Fruit fly (Drosophila melanogaster) whole organism, prepupa: Measurements from ENCODE around the gene CG13056.

Experiments used
- CG11294 ChIP-seq: fragments of 200-800 bp; sonication (Bioruptor generic); IDR thresholded peaks from 2 replicates; pipeline ENCODE4 v1.3.6; 2022; ENCODE audit warnings: missing biosample characterization, missing genetic modification characterization
- CG11762 ChIP-seq: fragments of 200-800 bp; sonication (Bioruptor generic); optimal IDR thresholded peaks from 3 replicates; lab custom pipeline; 2016; ENCODE audit warnings: missing biosample characterization, missing genetic modification characterization; ENCODE audit not compliant: insufficient read depth
- CG11902 ChIP-seq: fragments of 200-800 bp; sonication (Bioruptor generic); optimal IDR thresholded peaks from 3 replicates; lab custom pipeline; 2016; ENCODE audit warnings: missing biosample characterization, missing genetic modification characterization
- CG16779 ChIP-seq: fragments of 200-800 bp; sonication (Bioruptor generic); optimal IDR thresholded peaks from 3 replicates; lab custom pipeline; 2017; ENCODE audit warnings: missing biosample characterization, mild to moderate bottlenecking, missing genetic modification characterization
- CG3032 ChIP-seq: fragments of 200-800 bp; optimal IDR thresholded peaks from 2 replicates; lab custom pipeline; 2019; ENCODE audit warnings: missing biosample characterization, mild to moderate bottlenecking, missing genetic modification characterization, moderate library complexity
- CG31627 ChIP-seq: fragments of 200-800 bp; sonication (Bioruptor generic); optimal IDR thresholded peaks from 3 replicates; lab custom pipeline; 2016; ENCODE audit warnings: missing biosample characterization, missing genetic modification characterization
- CG34406 ChIP-seq: fragments of 200-800 bp; sonication (Bioruptor generic); optimal IDR thresholded peaks from 3 replicates; lab custom pipeline; 2016; ENCODE audit warnings: missing biosample characterization, missing genetic modification characterization
- CG6163 ChIP-seq: fragments of 200-800 bp; sonication (Bioruptor generic); IDR thresholded peaks from 3 replicates; pipeline ENCODE4 v1.3.6; 2022; ENCODE audit warnings: missing biosample characterization, missing genetic modification characterization
- CG6792 ChIP-seq: fragments of 200-800 bp; sonication (Bioruptor generic); optimal IDR thresholded peaks from 3 replicates; lab custom pipeline; 2016; ENCODE audit warnings: missing biosample characterization, missing genetic modification characterization
- CG6808 ChIP-seq: fragments of 200-800 bp; sonication (Bioruptor generic); optimal IDR thresholded peaks from 3 replicates; lab custom pipeline; 2017; ENCODE audit warnings: missing biosample characterization, missing genetic modification characterization, mild to moderate bottlenecking, moderate library complexity, missing genetic modification reagents
- CG6854 ChIP-seq: fragments of 200-800 bp; sonication (Bioruptor generic); optimal IDR thresholded peaks from 2 replicates; lab custom pipeline; 2017; ENCODE audit warnings: missing biosample characterization, mild to moderate bottlenecking, missing genetic modification characterization
- CG7368 ChIP-seq: fragments of 200-800 bp; sonication (Bioruptor generic); optimal IDR thresholded peaks from 3 replicates; lab custom pipeline; 2016; ENCODE audit warnings: missing biosample characterization, missing genetic modification characterization
- CG8319 ChIP-seq: fragments of 200-800 bp; sonication (Bioruptor generic); optimal IDR thresholded peaks from 3 replicates; lab custom pipeline; 2016; ENCODE audit warnings: missing biosample characterization, missing genetic modification characterization
- CG8632 ChIP-seq: fragments of 200-800 bp; sonication (Bioruptor generic); optimal IDR thresholded peaks from 3 replicates; lab custom pipeline; 2016; ENCODE audit warnings: missing biosample characterization, missing genetic modification characterization
- Eip78C ChIP-seq: fragments of 200-800 bp; sonication (Bioruptor generic); peaks from one replicate; lab custom pipeline; 2016; ENCODE audit warnings: missing biosample characterization, missing genetic modification characterization
- Ets21C ChIP-seq: fragments of 200-800 bp; sonication (Bioruptor generic); optimal IDR thresholded peaks from 3 replicates; lab custom pipeline; 2016; ENCODE audit warnings: missing biosample characterization, missing genetic modification characterization
- Ets96B ChIP-seq: fragments of 200-800 bp; optimal IDR thresholded peaks from 2 replicates; lab custom pipeline; 2019; ENCODE audit warnings: missing biosample characterization, mild to moderate bottlenecking, missing genetic modification characterization, moderate library complexity
- Gug ChIP-seq: fragments of 200-800 bp; sonication (Bioruptor generic); IDR thresholded peaks from 2 replicates; pipeline ENCODE4 v1.3.6; 2022; ENCODE audit warnings: missing biosample characterization, missing genetic modification characterization
- Hr39 ChIP-seq: fragments of 200-800 bp; sonication (Bioruptor generic); optimal IDR thresholded peaks from 2 replicates; lab custom pipeline; 2016; ENCODE audit warnings: missing biosample characterization, missing genetic modification characterization
- Hr4 ChIP-seq: fragments of 200-800 bp; sonication (Bioruptor generic); optimal IDR thresholded peaks from 3 replicates; lab custom pipeline; 2016; ENCODE audit warnings: missing biosample characterization, missing genetic modification characterization
- Lpt ChIP-seq: fragments of 200-800 bp; sonication (Bioruptor generic); optimal IDR thresholded peaks from 3 replicates; lab custom pipeline; 2016; ENCODE audit warnings: missing biosample characterization, missing genetic modification characterization
- Sox102F ChIP-seq: fragments of 200-800 bp; sonication (Bioruptor generic); optimal IDR thresholded peaks from 2 replicates; lab custom pipeline; 2016; ENCODE audit warnings: missing biosample characterization, mild to moderate bottlenecking, missing genetic modification characterization
- Sox14 ChIP-seq: fragments of 200-800 bp; sonication (Bioruptor generic); optimal IDR thresholded peaks from 3 replicates; lab custom pipeline; 2016; ENCODE audit warnings: missing biosample characterization, missing genetic modification characterization
- achi ChIP-seq: fragments of 200-800 bp; sonication (Bioruptor generic); optimal IDR thresholded peaks from 3 replicates; lab custom pipeline; 2016; ENCODE audit warnings: missing biosample characterization, missing genetic modification characterization
- acj6 ChIP-seq: fragments of 200-800 bp; sonication (Bioruptor generic); optimal IDR thresholded peaks from 3 replicates; lab custom pipeline; 2016; ENCODE audit warnings: missing biosample characterization, missing genetic modification characterization
- cyc ChIP-seq: fragments of 200-800 bp; sonication (Bioruptor generic); optimal IDR thresholded peaks from 3 replicates; lab custom pipeline; 2016; ENCODE audit warnings: missing biosample characterization, missing genetic modification characterization
- fd85E ChIP-seq: fragments of 200-800 bp; sonication (Bioruptor generic); optimal IDR thresholded peaks from 3 replicates; lab custom pipeline; 2016; ENCODE audit warnings: missing biosample characterization, missing genetic modification characterization
- fkh ChIP-seq: fragments of 200-800 bp; sonication (Bioruptor generic); optimal IDR thresholded peaks from 3 replicates; lab custom pipeline; 2017; ENCODE audit warnings: missing biosample characterization, mild to moderate bottlenecking, missing genetic modification characterization, moderate library complexity
- lz ChIP-seq: fragments of 200-800 bp; sonication (Bioruptor generic); optimal IDR thresholded peaks from 3 replicates; lab custom pipeline; 2016; ENCODE audit warnings: missing biosample characterization, missing genetic modification characterization
- pdm3 ChIP-seq: fragments of 200-800 bp; sonication (Bioruptor generic); optimal IDR thresholded peaks from 3 replicates; lab custom pipeline; 2016; ENCODE audit warnings: missing biosample characterization, missing genetic modification characterization
- spab ChIP-seq: fragments of 200-800 bp; sonication (Bioruptor generic); optimal IDR thresholded peaks from 2 replicates; lab custom pipeline; 2017; ENCODE audit warnings: missing biosample characterization, mild to moderate bottlenecking, missing genetic modification characterization, missing genetic modification reagents
- ss ChIP-seq, 2 experiments: fragments of 200-800 bp; sonication (Bioruptor generic); optimal IDR thresholded peaks; 2 replicates in 1 of 2; 3 replicates in 1 of 2; lab custom pipeline; 2017 to 2018; ENCODE audit warnings: mild to moderate bottlenecking in 2 of 2, missing biosample characterization in 2 of 2, missing genetic modification characterization in 2 of 2, moderate library complexity in 1 of 2
- svp ChIP-seq: fragments of 200-800 bp; sonication (Bioruptor generic); peaks from one replicate; lab custom pipeline; 2016; ENCODE audit warnings: missing biosample characterization, missing genetic modification characterization
- vri ChIP-seq: fragments of 200-800 bp; sonication (Bioruptor generic); optimal IDR thresholded peaks from 3 replicates; lab custom pipeline; 2016; ENCODE audit warnings: missing biosample characterization, mild to moderate bottlenecking, missing genetic modification characterization

Gene CG13056

DNA sequence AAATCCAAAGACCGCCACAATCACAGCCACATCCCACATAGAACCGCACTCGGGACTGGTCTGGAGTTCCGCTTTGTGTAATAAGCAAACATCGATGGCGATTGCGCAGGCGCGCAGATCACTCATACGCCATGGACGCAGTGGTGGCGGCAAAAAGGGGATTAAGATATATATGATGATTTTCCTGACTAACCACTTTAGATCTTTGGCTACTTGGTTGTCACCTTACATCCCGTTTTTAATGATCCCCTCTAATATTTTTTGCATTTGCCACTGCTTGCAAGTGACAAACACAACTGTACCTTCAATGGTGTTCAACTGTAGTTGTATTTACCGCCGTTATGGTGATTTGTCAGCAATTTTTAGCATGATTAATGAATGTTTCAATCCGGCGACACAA lies 23.1 kb upstream of the CG13056 start (continued):
- TF ChIP-seq Sox102F (GFP tag; lab: Kevin White, UChicago) (no peak), Gug (no peak), Ets21C (GFP tag; lab: Kevin White, UChicago) (no peak), Ets96B (tag; lab: Kevin White, UChicago) (no peak), cyc (no peak), spab (no peak), vri (GFP tag; lab: Kevin White, UChicago) (no peak), CG11294 (peak; percentile 52), Eip78C (GFP tag; lab: Kevin White, UChicago) (peak; percentile 74), CG11762 (GFP tag; lab: Kevin White, UChicago) (peak; percentile 8), fd85E (GFP tag; lab: Kevin White, UChicago) (no peak), CG6792 (peak; percentile 50), Hr39 (GFP tag; lab: Kevin White, UChicago) (peak; percentile 10), CG6854 (GFP tag; lab: Kevin White, UChicago) (no peak), CG6163 (GFP tag; lab: Robert Waterston, UW) (peak; percentile 72; the same call in 2 of the 3 replicates), CG11902 (GFP tag; lab: Kevin White, UChicago) (no peak), CG7368 (GFP tag; lab: Kevin White, UChicago) (peak; percentile 16), fkh (GFP tag; lab: Kevin White, UChicago) (no peak), CG3032 (tag; lab: Kevin White, UChicago) (no peak), lz (peak; percentile 52), CG8632 (no peak), CG34406 (GFP tag; lab: Kevin White, UChicago) (no peak), achi (GFP tag; lab: Kevin White, UChicago) (peak; percentile 34)
- TF ChIP-seq, all 60 proteins: peak for 28

DNA sequence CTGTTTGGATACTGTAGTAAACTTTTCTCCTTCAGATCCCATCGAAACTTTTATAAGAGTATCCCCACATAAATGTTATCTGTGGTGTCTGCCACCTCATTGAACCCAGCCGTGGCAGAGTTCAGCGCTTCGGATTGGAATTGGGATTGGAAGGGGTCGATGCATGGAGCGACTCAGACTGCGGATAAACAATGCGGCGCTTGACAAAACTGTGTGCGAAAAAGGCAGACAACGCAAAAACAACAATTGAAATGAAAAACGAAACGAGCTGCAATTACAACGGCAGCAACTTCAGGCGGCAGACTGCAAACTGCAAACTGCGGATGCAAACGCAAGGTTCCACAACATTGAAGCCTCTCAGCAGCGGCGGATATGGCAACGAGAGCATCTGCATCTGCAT lies 19.1 kb upstream of the CG13056 start, which contains the start of gene CG13062:
Gene CG13062, plus strand, starts transcription at position 301 of the 400 bp plus-strand sequence.
- TF ChIP-seq svp: peak; percentile 12
- no peak for TF ChIP-seq CG31627
- no peak for TF ChIP-seq CG16779 (tag; lab: Kevin White, UChicago)
- no peak for TF ChIP-seq CG11294
- TF ChIP-seq pdm3: no peak
- peak; percentile 8 for TF ChIP-seq achi (GFP tag; lab: Kevin White, UChicago)
- TF ChIP-seq, all 60 proteins: peak for 2

DNA sequence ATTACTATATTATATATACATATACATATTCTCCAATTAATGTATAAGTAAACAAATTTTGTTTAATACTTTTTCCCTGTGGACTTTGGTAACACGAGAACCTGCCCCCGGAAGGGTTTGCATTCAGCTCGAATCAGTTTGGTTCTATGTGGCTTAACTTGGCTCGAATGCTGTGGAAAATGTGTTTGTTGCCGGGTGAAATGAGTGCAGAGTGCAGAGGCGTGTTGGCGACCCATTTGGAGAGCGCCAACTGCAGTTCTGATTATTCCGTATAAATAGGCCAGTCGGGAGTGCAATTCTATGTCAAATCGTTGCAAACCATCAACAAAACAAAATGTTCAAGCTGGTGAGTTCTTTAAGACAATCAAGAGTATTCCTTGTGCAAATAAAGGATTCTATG lies 15.4 kb upstream of the CG13056 start, which contains the start of gene Nplp3:
Gene Nplp3, plus strand, starts transcription at position 301 of the 400 bp plus-strand sequence.
- TF ChIP-seq fd85E (GFP tag; lab: Kevin White, UChicago) (no peak), CG11902 (GFP tag; lab: Kevin White, UChicago) (no peak), Ets21C (GFP tag; lab: Kevin White, UChicago) (no peak), CG16779 (tag; lab: Kevin White, UChicago) (no peak), pdm3 (no peak), ss (GFP tag; optimal IDR thresholded peaks at IDR 0.05; lab: Kevin White, UChicago) (no peak), CG6808 (no peak)

DNA sequence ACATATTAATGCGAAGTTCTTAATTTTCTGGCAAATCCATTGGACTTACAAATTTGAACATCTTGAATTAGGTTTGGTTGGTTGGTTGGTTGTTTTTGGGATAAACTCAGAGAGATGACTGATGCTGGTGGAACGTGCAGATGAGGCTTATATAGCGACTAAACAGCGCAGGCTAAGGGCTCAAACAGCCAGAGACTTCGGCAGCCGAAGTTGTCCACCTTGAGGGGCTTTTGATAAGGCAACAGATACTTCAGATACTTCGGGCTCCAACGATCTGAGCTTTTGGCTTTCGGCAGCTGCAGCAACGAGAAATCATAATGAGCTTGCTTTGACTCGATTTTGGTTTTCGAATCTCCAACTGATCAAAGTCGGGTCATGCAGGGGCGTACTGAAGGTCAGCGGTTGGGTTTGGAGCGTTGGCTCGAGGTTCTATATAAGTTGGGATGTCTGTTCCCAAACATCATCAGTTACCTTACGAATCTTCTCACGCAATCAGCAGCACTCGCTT lies 13.7 kb upstream of the CG13056 start, which contains the start of the genes CG13041 and CG13060:
Gene CG13041, minus strand, starts transcription at position 128 of the 508 bp plus-strand sequence.
Gene CG13060, plus strand, starts transcription at position 458 of the 508 bp plus-strand sequence.
- TF ChIP-seq Sox14 (GFP tag; lab: Kevin White, UChicago) (no peak), CG6792 (no peak), Lpt (GFP tag; lab: Kevin White, UChicago) (no peak), ss (GFP tag; optimal IDR thresholded peaks at IDR 0.05; lab: Kevin White, UChicago) (no peak), CG31627 (no peak), Ets21C (GFP tag; lab: Kevin White, UChicago) (no peak), CG7368 (GFP tag; lab: Kevin White, UChicago) (no peak), Hr4 (no peak), CG8319 (GFP tag; lab: Kevin White, UChicago) (no peak), Gug (no peak), Ets96B (tag; lab: Kevin White, UChicago) (no peak), acj6 (GFP tag; lab: Kevin White, UChicago) (no peak)
- TF ChIP-seq, all 60 proteins: peak for 0
